Fruit fly (Drosophila melanogaster): ENCODE results near the gene CG10973.

The CG10973 gene

dm6 chr3L:12772740-12773686 lies 18.4 kb upstream of the CG10973 start, which contains the start of gene Hip1 (continued):
- TF ChIP-seq nerfin-2 (GFP tag; IDR thresholded peaks at IDR 0.05; ENCODE audit: partially characterized antibody): peak; percentile 80
- peak; percentile 85 for TF ChIP-seq sna (GFP tag; IDR thresholded peaks at IDR 0.05; ENCODE audit: partially characterized antibody)
- no peak for TF ChIP-seq CG3065 (GFP tag; optimal IDR thresholded peaks at IDR 0.05)
- TF ChIP-seq Bgb (GFP tag; IDR thresholded peaks at IDR 0.05; ENCODE audit: partially characterized antibody): peak; percentile 93
- TF ChIP-seq CG16813 (GFP tag; IDR thresholded peaks at IDR 0.05; ENCODE audit: partially characterized antibody): peak; percentile 80

dm6 chr3L:12749567-12750535 lies 4.7 kb downstream of the CG10973 start, which contains the start of the genes Klc and CG10984:
Klc (minus strand) TSS chr3L:12750056.
CG10984 (plus strand) TSS chr3L:12750119.
- TF ChIP-seq CG7987 (GFP tag; optimal IDR thresholded peaks at IDR 0.05) (no peak), Xbp1 (GFP tag; optimal IDR thresholded peaks at IDR 0.05) (peak; percentile 60), stc (GFP tag; IDR thresholded peaks at IDR 0.05) (peak; percentile 80; the same call in 1 of the 2 replicates), CG12769 (tag; optimal IDR thresholded peaks at IDR 0.05) (peak; percentile 69), CG12155 (GFP tag; optimal IDR thresholded peaks at IDR 0.05) (peak; percentile 18), B-H1 (GFP tag; IDR thresholded peaks at IDR 0.05) (peak; percentile 70), CG9797 (GFP tag; optimal IDR thresholded peaks at IDR 0.05) (peak; percentile 80), CG34224 (GFP tag; IDR thresholded peaks at IDR 0.05; ENCODE audit: partially characterized antibody) (0 out of 3 replicates have a peak, but pooled peaks have one; percentile 16), CG9437 (GFP tag; optimal IDR thresholded peaks at IDR 0.05) (no peak), ewg (GFP tag; optimal IDR thresholded peaks at IDR 0.05) (no peak), luna (GFP tag; optimal IDR thresholded peaks at IDR 0.05) (peak; percentile 40), CG16815 (GFP tag; optimal IDR thresholded peaks at IDR 0.05) (peak; percentile 18), Ets97D (GFP tag; optimal IDR thresholded peaks at IDR 0.05) (peak; percentile 14), yki (optimal IDR thresholded peaks at IDR 0.05) (no peak), sob (GFP tag; IDR thresholded peaks at IDR 0.05) (peak; percentile 79), pan (optimal IDR thresholded peaks at IDR 0.05) (no peak), pan (GFP tag; optimal IDR thresholded peaks at IDR 0.05 in 1 of 2, IDR thresholded peaks at IDR 0.05 in 1 of 2) (peak in 1 of 2 experiments; percentile 79), CG10321 (GFP tag; IDR thresholded peaks at IDR 0.05) (no peak), CG12104 (GFP tag; optimal IDR thresholded peaks at IDR 0.05) (peak; percentile 36), wek (GFP tag; optimal IDR thresholded peaks at IDR 0.05) (no peak), exex (tag; optimal IDR thresholded peaks at IDR 0.05) (peak; percentile 38), CG17385 (GFP tag; optimal IDR thresholded peaks at IDR 0.05) (peak; percentile 65), grau (tag; optimal IDR thresholded peaks at IDR 0.05) (peak; percentile 52), Mes4 (GFP tag; optimal IDR thresholded peaks at IDR 0.05) (peak; percentile 21), ttk (GFP tag; IDR thresholded peaks at IDR 0.05) (no peak; the same call in 1 of the 2 replicates), CG14014 (GFP tag; IDR thresholded peaks at IDR 0.05) (peak; percentile 66; the same call in 1 of the 2 replicates), MESR4 (GFP tag; optimal IDR thresholded peaks at IDR 0.05) (peak; percentile 89), ems (GFP tag; optimal IDR thresholded peaks at IDR 0.05) (peak; percentile 46), PHDP (tag; optimal IDR thresholded peaks at IDR 0.05) (peak; percentile 60), ato (GFP tag; IDR thresholded peaks at IDR 0.05; ENCODE audit: partially characterized antibody) (no peak), MBD-R2 (GFP tag; IDR thresholded peaks at IDR 0.05) (peak; percentile 16; the same call in 1 of the 2 replicates), CG14441 (GFP tag; IDR thresholded peaks at IDR 0.05) (peak; percentile 76), danr (GFP tag; IDR thresholded peaks at IDR 0.05) (peak; percentile 54; the same call in 1 of the 2 replicates), CG2712 (tag; optimal IDR thresholded peaks at IDR 0.05) (peak; percentile 61), CG31224 (GFP tag; IDR thresholded peaks at IDR 0.05) (no peak), Dbx (GFP tag; IDR thresholded peaks at IDR 0.05) (peak; percentile 81; the same call in 2 of the 3 replicates), hkb (optimal IDR thresholded peaks at IDR 0.05) (no peak), hkb (GFP tag; IDR thresholded peaks at IDR 0.05) (peak; percentile 80), CG12236 (GFP tag; optimal IDR thresholded peaks at IDR 0.05) (peak; percentile 19)

All from whole organism, embryonic.